Fruit fly (Drosophila melanogaster): Measurements from ENCODE around the gene Tango6.

Tango6 gene

dm6 chr2L:18921246-18921645 lies 47.6 kb upstream of the Tango6 start:
- no peak for TF ChIP-seq pan (optimal IDR thresholded peaks at IDR 0.05)
- no peak for TF ChIP-seq pan (GFP tag; optimal IDR thresholded peaks at IDR 0.05 in 1 of 2, IDR thresholded peaks at IDR 0.05 in 1 of 2)
- peak; percentile 25 for TF ChIP-seq Dad (GFP tag; optimal IDR thresholded peaks at IDR 0.05)
- TF ChIP-seq zen (tag; optimal IDR thresholded peaks at IDR 0.05), result peak; percentile 90
- no peak for TF ChIP-seq CG4360 (GFP tag; IDR thresholded peaks at IDR 0.05)
- TF ChIP-seq unpg (GFP tag; optimal IDR thresholded peaks at IDR 0.05), result peak; percentile 61
- TF ChIP-seq Vsx1 (GFP tag; optimal IDR thresholded peaks at IDR 0.05), result no peak
- no peak for TF ChIP-seq eyg (GFP tag; optimal IDR thresholded peaks at IDR 0.05)
- no peak for TF ChIP-seq p53 (GFP tag; optimal IDR thresholded peaks at IDR 0.05)
- TF ChIP-seq Six4 (GFP tag; optimal IDR thresholded peaks at IDR 0.05), result peak; percentile 43
- TF ChIP-seq usp (GFP tag; optimal IDR thresholded peaks at IDR 0.05), result no peak
- TF ChIP-seq corto (GFP tag; optimal IDR thresholded peaks at IDR 0.05), result no peak
- peak; percentile 78 for TF ChIP-seq zf30C (GFP tag; optimal IDR thresholded peaks at IDR 0.05)
- TF ChIP-seq CG10462 (GFP tag; optimal IDR thresholded peaks at IDR 0.05), result peak; percentile 30
- TF ChIP-seq CG3847 (GFP tag; IDR thresholded peaks at IDR 0.05), result no peak
- TF ChIP-seq ham (GFP tag; IDR thresholded peaks at IDR 0.05), result no peak
- no peak for TF ChIP-seq Neu2 (GFP tag; optimal IDR thresholded peaks at IDR 0.05; ENCODE audit: borderline replicate concordance)
- peak; percentile 13 for TF ChIP-seq ind (GFP tag; optimal IDR thresholded peaks at IDR 0.05)
- TF ChIP-seq ac (GFP tag; optimal IDR thresholded peaks at IDR 0.05), result peak; percentile 54
- TF ChIP-seq CG4404 (GFP tag; IDR thresholded peaks at IDR 0.05), result peak; percentile 54
- TF ChIP-seq mirr (GFP tag; optimal IDR thresholded peaks at IDR 0.05), result no peak
- TF ChIP-seq sisA (GFP tag; IDR thresholded peaks at IDR 0.05), result peak; percentile 43; the same call in 1 of the 2 replicates
- no peak for TF ChIP-seq NfI (GFP tag; optimal IDR thresholded peaks at IDR 0.05)
- TF ChIP-seq Adf1 (GFP tag; IDR thresholded peaks at IDR 0.05), result no peak
- TF ChIP-seq CG10267 (tag; optimal IDR thresholded peaks at IDR 0.05), result peak; percentile 76
- peak; percentile 6 for TF ChIP-seq CG4707 (GFP tag; optimal IDR thresholded peaks at IDR 0.05)
- peak; percentile 36 for TF ChIP-seq Asciz (GFP tag; optimal IDR thresholded peaks at IDR 0.05)
- peak; percentile 93 for TF ChIP-seq Ets65A (GFP tag)
- TF ChIP-seq ara (GFP tag; IDR thresholded peaks at IDR 0.05), result peak; percentile 69
- TF ChIP-seq salm (tag; optimal IDR thresholded peaks at IDR 0.05), result peak; percentile 15
- peak; percentile 37 for TF ChIP-seq CG16863 (GFP tag; optimal IDR thresholded peaks at IDR 0.05)
- no peak for TF ChIP-seq pita (GFP tag; optimal IDR thresholded peaks at IDR 0.05)
- TF ChIP-seq CG2678 (tag; optimal IDR thresholded peaks at IDR 0.05), result peak; percentile 57
- TF ChIP-seq CG6272 (GFP tag; IDR thresholded peaks at IDR 0.05), result no peak
- peak; percentile 79 for TF ChIP-seq CG14710 (tag; optimal IDR thresholded peaks at IDR 0.05)
- TF ChIP-seq kay (GFP tag; optimal IDR thresholded peaks at IDR 0.05), result no peak
- TF ChIP-seq CG12104 (GFP tag; optimal IDR thresholded peaks at IDR 0.05), result peak; percentile 2
- TF ChIP-seq CG12219 (GFP tag; optimal IDR thresholded peaks at IDR 0.05), result peak; percentile 29
- peak; percentile 79 for TF ChIP-seq CG10959 (GFP tag; IDR thresholded peaks at IDR 0.05)
- no peak for TF ChIP-seq Ada2b (GFP tag; IDR thresholded peaks at IDR 0.05)
- peak; percentile 67 for TF ChIP-seq nmo (GFP tag; optimal IDR thresholded peaks at IDR 0.05)
- peak; percentile 13 for TF ChIP-seq CG15479 (GFP tag; optimal IDR thresholded peaks at IDR 0.05)
- peak; percentile 65 for TF ChIP-seq trem (tag; optimal IDR thresholded peaks at IDR 0.05)
- no peak for TF ChIP-seq Hr78 (GFP tag; optimal IDR thresholded peaks at IDR 0.05)
- no peak for TF ChIP-seq nom (GFP tag; optimal IDR thresholded peaks at IDR 0.05)
- no peak for TF ChIP-seq inv (GFP tag; IDR thresholded peaks at IDR 0.05; ENCODE audit: partially characterized antibody)
- TF ChIP-seq Bdp1 (GFP tag; optimal IDR thresholded peaks at IDR 0.05), result peak; percentile 2
- no peak for TF ChIP-seq rib (GFP tag; IDR thresholded peaks at IDR 0.05)
- TF ChIP-seq lola (GFP tag; optimal IDR thresholded peaks at IDR 0.05), result peak in 1 of 3 experiments; percentile 81
- TF ChIP-seq CG1024 (GFP tag; IDR thresholded peaks at IDR 0.05), result peak; percentile 30; the same call in 1 of the 2 replicates
- TF ChIP-seq CoRest (tag; optimal IDR thresholded peaks at IDR 0.05), result peak; percentile 40
